Worm (Caenorhabditis elegans) whole organism, L4/young adult: ENCODE results near the gene cest-5.2.

Source experiments
- W03F9.2 ChIP-seq: fragments of 150-350 bp; optimal IDR thresholded peaks from 2 replicates; lab custom pipeline; 2014; ENCODE audit warnings: missing biosample characterization, missing genetic modification characterization
- him-1 ChIP-seq: sonication (generic microtip); optimal IDR thresholded peaks from 2 replicates; lab custom pipeline; 2016; ENCODE audit warnings: missing genotype, missing genetic modification reagents, missing genetic modification characterization, missing compliant biosample characterization

- TF ChIP-seq W03F9.2, result no peak
- TF ChIP-seq him-1 (tag; lab: Kevin White, UChicago), result no peak
Observed at ce11 chrIV:6590029-6590428, 37.7 kb downstream of the cest-5.2 start, which contains the start of the genes lec-11 and irld-7.
